Fruit fly (Drosophila melanogaster) whole organism, embryonic: ENCODE results near the gene Cand1.

Experiments used
- Adf1 ChIP-seq: fragments of 200-800 bp; sonication (Bioruptor generic); IDR thresholded peaks from 2 replicates; pipeline ENCODE4 v1.3.6; 2022; ENCODE audit warnings: missing biosample characterization, missing genetic modification characterization
- Aef1 ChIP-seq: fragments of 200-800 bp; sonication (Bioruptor generic); IDR thresholded peaks from 3 replicates; pipeline ENCODE4 v1.3.6; 2022; ENCODE audit warnings: missing biosample characterization, missing genetic modification characterization
- BtbVII ChIP-seq: fragments of 200-800 bp; sonication (Bioruptor generic); optimal IDR thresholded peaks from 3 replicates; lab custom pipeline; 2017; ENCODE audit warnings: missing biosample characterization, mild to moderate bottlenecking, missing genetic modification characterization
- C15 ChIP-seq: fragments of 200-800 bp; sonication (Bioruptor generic); IDR thresholded peaks from 3 replicates; pipeline ENCODE4 v1.3.6; 2022; ENCODE audit warnings: missing biosample characterization, missing genetic modification characterization
- CG10267 ChIP-seq: fragments of 200-800 bp; sonication (Bioruptor generic); optimal IDR thresholded peaks from 2 replicates; lab custom pipeline; 2018; ENCODE audit warnings: missing biosample characterization, mild to moderate bottlenecking, missing genetic modification characterization, moderate library complexity
- CG10979 ChIP-seq: fragments of 200-800 bp; sonication (Bioruptor generic); optimal IDR thresholded peaks from 2 replicates; lab custom pipeline; 2018; ENCODE audit warnings: missing biosample characterization, mild to moderate bottlenecking, missing genetic modification characterization, moderate library complexity
- CG1233 ChIP-seq: fragments of 200-800 bp; sonication (Bioruptor generic); optimal IDR thresholded peaks from 4 replicates; lab custom pipeline; 2018; ENCODE audit warnings: missing biosample characterization, mild to moderate bottlenecking, missing genetic modification characterization
- CG12744 ChIP-seq: fragments of 200-800 bp; sonication (Bioruptor generic); optimal IDR thresholded peaks from 2 replicates; lab custom pipeline; 2016; ENCODE audit warnings: missing biosample characterization, missing genetic modification characterization
- CG13296 ChIP-seq: fragments of 200-800 bp; sonication (Bioruptor generic); optimal IDR thresholded peaks from 3 replicates; lab custom pipeline; 2018; ENCODE audit warnings: missing biosample characterization, mild to moderate bottlenecking, missing genetic modification characterization
- CG14860 ChIP-seq: fragments of 200-800 bp; sonication (Bioruptor generic); IDR thresholded peaks from 3 replicates; pipeline ENCODE4 v1.3.6; 2022; ENCODE audit warnings: missing biosample characterization, missing genetic modification characterization; ENCODE audit not compliant: partially characterized antibody
- CG15011 ChIP-seq: fragments of 200-800 bp; sonication (Bioruptor generic); optimal IDR thresholded peaks from 3 replicates; lab custom pipeline; 2018; ENCODE audit warnings: missing biosample characterization, mild to moderate bottlenecking, missing genetic modification characterization
- CG15479 ChIP-seq: fragments of 200-800 bp; sonication (Bioruptor generic); optimal IDR thresholded peaks from 3 replicates; lab custom pipeline; 2019; ENCODE audit warnings: missing biosample characterization, mild to moderate bottlenecking, missing genetic modification characterization, moderate library complexity
- CG15601 ChIP-seq: fragments of 200-800 bp; sonication (Bioruptor generic); optimal IDR thresholded peaks from 3 replicates; lab custom pipeline; 2019; ENCODE audit warnings: missing biosample characterization, mild to moderate bottlenecking, missing genetic modification characterization, moderate library complexity
- CG17829 ChIP-seq: fragments of 200-800 bp; optimal IDR thresholded peaks from 2 replicates; lab custom pipeline; 2019; ENCODE audit warnings: missing biosample characterization, mild to moderate bottlenecking, missing genetic modification characterization, moderate library complexity
- CG30431 ChIP-seq: fragments of 200-800 bp; sonication (Bioruptor generic); optimal IDR thresholded peaks from 2 replicates; lab custom pipeline; 2017; ENCODE audit warnings: missing biosample characterization, missing genetic modification characterization
- CG3163 ChIP-seq: fragments of 200-800 bp; sonication (Bioruptor generic); optimal IDR thresholded peaks from 3 replicates; lab custom pipeline; 2016; ENCODE audit warnings: missing biosample characterization, missing genetic modification characterization
- CG6254 ChIP-seq: fragments of 200-800 bp; sonication (Bioruptor generic); optimal IDR thresholded peaks from 3 replicates; lab custom pipeline; 2017; ENCODE audit warnings: mild to moderate bottlenecking, missing biosample characterization, missing genetic modification reagents, missing genetic modification characterization
- CG7963 ChIP-seq: fragments of 200-800 bp; sonication (Bioruptor generic); IDR thresholded peaks from 3 replicates; pipeline ENCODE4 v1.3.6; 2022; ENCODE audit warnings: missing biosample characterization, missing genetic modification characterization; ENCODE audit not compliant: partially characterized antibody
- CG9727 ChIP-seq: fragments of 200-800 bp; sonication (Bioruptor generic); optimal IDR thresholded peaks from 3 replicates; lab custom pipeline; 2017; ENCODE audit warnings: missing biosample characterization, mild to moderate bottlenecking, missing genetic modification characterization
- Drgx ChIP-seq: fragments of 200-800 bp; sonication (Bioruptor generic); IDR thresholded peaks from 2 replicates; pipeline ENCODE4 v1.3.6; 2022; ENCODE audit warnings: missing biosample characterization, missing genetic modification characterization
- H2.0 ChIP-seq: fragments of 200-800 bp; sonication (Bioruptor generic); IDR thresholded peaks from 2 replicates; pipeline ENCODE4 v1.3.6; 2022; ENCODE audit warnings: missing biosample characterization, missing genetic modification characterization
- Hr39 ChIP-seq: fragments of >200 bp; optimal IDR thresholded peaks from 2 replicates; lab custom pipeline; 2017
- Hr78 ChIP-seq, 2 experiments: fragments of 200-800 bp in 1 of 2; fragments of >200 bp in 1 of 2; sonication (Bioruptor generic) in 1 of 2; optimal IDR thresholded peaks; 2 replicates each; lab custom pipeline; 2017 to 2019; ENCODE audit warnings: missing biosample characterization in 2 of 2, missing genetic modification characterization in 2 of 2, mild to moderate bottlenecking in 1 of 2, moderate library complexity in 1 of 2
- MTF-1 ChIP-seq: fragments of 200-800 bp; sonication (Bioruptor generic); optimal IDR thresholded peaks from 2 replicates; lab custom pipeline; 2018; ENCODE audit warnings: missing biosample characterization, mild to moderate bottlenecking, missing genetic modification characterization, borderline replicate concordance
- NC2α ChIP-seq: fragments of 200-800 bp; sonication (Bioruptor generic); optimal IDR thresholded peaks from 2 replicates; lab custom pipeline; 2016; ENCODE audit warnings: missing biosample characterization, missing genetic modification characterization
- Neu2 ChIP-seq: fragments of 200-800 bp; sonication (Bioruptor generic); optimal IDR thresholded peaks from 3 replicates; lab custom pipeline; 2016; ENCODE audit warnings: missing biosample characterization, missing genetic modification characterization, borderline replicate concordance
- Oaz ChIP-seq: fragments of 200-800 bp; sonication (Bioruptor generic); IDR thresholded peaks from 2 replicates; pipeline ENCODE4 v1.3.6; 2022; ENCODE audit warnings: missing biosample characterization, missing genetic modification characterization
- PHDP ChIP-seq: fragments of 200-800 bp; sonication (Bioruptor generic); optimal IDR thresholded peaks from 3 replicates; lab custom pipeline; 2018; ENCODE audit warnings: missing biosample characterization, mild to moderate bottlenecking, missing genetic modification characterization, moderate library complexity
- Poxn ChIP-seq: fragments of 200-800 bp; sonication (Bioruptor generic); IDR thresholded peaks from 2 replicates; pipeline ENCODE4 v1.3.6; 2022; ENCODE audit warnings: missing biosample characterization, missing genetic modification characterization
- Rx ChIP-seq: fragments of 200-800 bp; sonication (Bioruptor generic); IDR thresholded peaks from 2 replicates; pipeline ENCODE4 v1.3.6; 2022; ENCODE audit warnings: missing biosample characterization, missing genetic modification characterization
- Sry-δ ChIP-seq: fragments of 200-800 bp; sonication (Bioruptor generic); optimal IDR thresholded peaks from 2 replicates; lab custom pipeline; 2016; ENCODE audit warnings: missing biosample characterization, missing genetic modification characterization
- Xbp1 ChIP-seq: fragments of 200-800 bp; sonication (Bioruptor generic); optimal IDR thresholded peaks from 3 replicates; lab custom pipeline; 2016; ENCODE audit warnings: missing biosample characterization, mild to moderate bottlenecking, missing genetic modification characterization
- ab ChIP-seq: fragments of 200-800 bp; sonication (Bioruptor generic); optimal IDR thresholded peaks from 2 replicates; lab custom pipeline; 2016; ENCODE audit warnings: missing biosample characterization, missing genetic modification characterization
- abd-A ChIP-seq: fragments of 200-800 bp; sonication (Bioruptor generic); optimal IDR thresholded peaks from 3 replicates; lab custom pipeline; 2019; ENCODE audit warnings: missing biosample characterization, mild to moderate bottlenecking, missing genetic modification characterization, moderate library complexity
- ap ChIP-seq: fragments of 200-800 bp; sonication (Bioruptor generic); IDR thresholded peaks from 2 replicates; pipeline ENCODE4 v1.3.6; 2022; ENCODE audit warnings: missing biosample characterization, missing genetic modification characterization
- bbx ChIP-seq: fragments of 200-800 bp; sonication (Bioruptor generic); IDR thresholded peaks from 2 replicates; pipeline ENCODE4 v1.3.6; 2022; ENCODE audit warnings: missing biosample characterization, missing genetic modification characterization; ENCODE audit not compliant: partially characterized antibody
- caup ChIP-seq: fragments of 200-800 bp; sonication (Bioruptor generic); optimal IDR thresholded peaks from 3 replicates; lab custom pipeline; 2017; ENCODE audit warnings: missing biosample characterization, mild to moderate bottlenecking, missing genetic modification characterization, moderate library complexity; ENCODE audit not compliant: severe bottlenecking
- eyg ChIP-seq: fragments of 200-800 bp; sonication (Bioruptor generic); optimal IDR thresholded peaks from 3 replicates; lab custom pipeline; 2016; ENCODE audit warnings: missing biosample characterization, missing genetic modification characterization
- jumu ChIP-seq: fragments of 200-800 bp; sonication (Bioruptor generic); optimal IDR thresholded peaks from 3 replicates; lab custom pipeline; 2016; ENCODE audit warnings: missing biosample characterization, missing genetic modification characterization
- luna ChIP-seq: fragments of 200-800 bp; sonication (Bioruptor generic); optimal IDR thresholded peaks from 2 replicates; lab custom pipeline; 2016; ENCODE audit warnings: missing biosample characterization, missing genetic modification characterization
- mirr ChIP-seq: fragments of 200-800 bp; sonication (Bioruptor generic); optimal IDR thresholded peaks from 3 replicates; lab custom pipeline; 2018; ENCODE audit warnings: missing biosample characterization, mild to moderate bottlenecking, missing genetic modification characterization
- oc ChIP-seq: fragments of 200-800 bp; sonication (Bioruptor generic); optimal IDR thresholded peaks from 2 replicates; lab custom pipeline; 2018; ENCODE audit warnings: missing biosample characterization, mild to moderate bottlenecking, missing genetic modification characterization, moderate library complexity
- pnt ChIP-seq: fragments of 200-800 bp; sonication (Bioruptor generic); optimal IDR thresholded peaks from 3 replicates; lab custom pipeline; 2016; ENCODE audit warnings: missing biosample characterization, missing genetic modification characterization
- sim ChIP-seq: fragments of 200-800 bp; sonication (Bioruptor generic); IDR thresholded peaks from 2 replicates; pipeline ENCODE4 v1.3.6; 2022; ENCODE audit warnings: missing biosample characterization, missing genetic modification characterization
- twi ChIP-seq: fragments of 200-800 bp; optimal IDR thresholded peaks from 2 replicates; lab custom pipeline; 2019; ENCODE audit warnings: missing biosample characterization, mild to moderate bottlenecking, missing genetic modification characterization, moderate library complexity
- usp ChIP-seq: fragments of >200 bp; optimal IDR thresholded peaks from 2 replicates; lab custom pipeline; 2017; ENCODE audit warnings: missing biosample characterization, missing genetic modification characterization
- vnd ChIP-seq: fragments of 200-800 bp; sonication (Bioruptor generic); IDR thresholded peaks from 3 replicates; pipeline ENCODE4 v1.3.6; 2022; ENCODE audit warnings: missing biosample characterization, missing genetic modification characterization; ENCODE audit not compliant: partially characterized antibody
- zf30C ChIP-seq: fragments of 200-800 bp; sonication (Bioruptor generic); optimal IDR thresholded peaks from 3 replicates; lab custom pipeline; 2018; ENCODE audit warnings: missing biosample characterization, mild to moderate bottlenecking, missing genetic modification characterization

Gene Cand1

DNA sequence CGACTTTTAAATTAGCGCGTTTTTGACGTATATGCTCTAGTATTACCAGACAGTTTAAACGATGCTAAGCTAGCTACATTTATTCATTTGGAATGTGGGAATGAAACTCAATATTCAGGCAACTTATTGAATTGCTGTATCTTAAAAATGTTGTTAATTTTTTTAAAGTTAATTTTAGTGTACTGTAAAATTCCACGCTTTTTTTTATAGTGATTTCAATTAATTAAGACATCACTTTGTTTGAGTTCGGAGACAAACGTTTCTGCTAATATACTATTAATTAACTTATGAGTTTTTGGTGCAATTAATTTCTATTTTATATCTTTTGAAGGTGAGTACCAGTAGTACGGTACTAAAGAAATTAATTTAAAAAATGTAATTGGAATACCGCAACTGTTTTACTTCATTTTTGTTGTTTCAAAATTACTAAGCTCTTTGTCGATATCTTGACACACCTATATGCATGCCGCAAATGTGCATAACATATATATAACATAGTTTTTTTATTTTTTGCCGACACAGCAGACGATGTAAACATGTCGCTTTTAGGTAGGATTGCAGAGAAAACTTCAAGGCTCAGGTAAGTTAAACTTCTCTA is 23.8 kb upstream of the Cand1 start, which contains the start of the genes Cdk1 and mRpS7 (continued):
- TF ChIP-seq CG15479 (GFP tag; lab: Kevin White, UChicago) (no peak), ab (GFP tag; lab: Kevin White, UChicago) (no peak), luna (GFP tag; lab: Kevin White, UChicago) (no peak), NC2α (GFP tag; lab: Kevin White, UChicago) (no peak), CG6254 (peak; percentile 38), MTF-1 (GFP tag; lab: Kevin White, UChicago) (no peak), CG10979 (tag; lab: Kevin White, UChicago) (peak; percentile 70), Hr78 (GFP tag; optimal IDR thresholded peaks at IDR 0.05; lab: Kevin White, UChicago) (no peak), CG1233 (GFP tag; lab: Kevin White, UChicago) (peak; percentile 66), CG17829 (tag; lab: Kevin White, UChicago) (peak; percentile 70), PHDP (peak; percentile 81)

DNA sequence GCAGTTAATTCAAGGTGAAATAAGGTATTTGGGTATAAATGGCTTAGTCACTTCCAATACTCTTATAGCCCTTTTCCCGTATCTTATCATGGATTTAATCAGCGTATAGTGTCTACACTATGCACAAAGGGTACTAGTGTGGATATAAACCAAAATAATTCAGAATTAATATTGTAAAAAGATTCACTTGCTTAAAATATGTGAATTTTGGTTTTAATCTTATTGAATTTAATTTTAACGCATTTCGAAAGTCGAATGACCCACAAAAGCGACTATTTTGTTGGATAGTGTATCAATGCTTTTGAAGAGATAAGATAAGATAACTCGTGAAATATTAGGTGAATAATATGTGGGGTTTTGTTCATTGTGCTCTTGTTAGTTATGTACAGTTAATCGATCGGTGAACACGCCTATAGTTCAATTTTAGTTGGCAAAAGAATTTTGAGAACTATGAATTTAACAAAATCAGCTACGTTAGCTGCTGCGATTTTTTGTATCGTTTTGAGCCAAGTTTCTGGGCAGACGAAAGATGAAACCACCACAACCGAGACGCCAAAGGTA is 19.5 kb upstream of the Cand1 start, which contains the start of gene CG5096:
TSS of gene CG5096 (plus strand) at position 374 of the 561 bp plus-strand sequence.
- TF ChIP-seq H2.0 = peak; percentile 79
- TF ChIP-seq zf30C (GFP tag; lab: Kevin White, UChicago) = no peak
- TF ChIP-seq Adf1 = peak; percentile 76
- peak; percentile 52; the same call in 1 of the 2 replicates for TF ChIP-seq Poxn (GFP tag; lab: Robert Waterston, UW)
- peak; percentile 93 for TF ChIP-seq caup (GFP tag; lab: Kevin White, UChicago)
- no peak for TF ChIP-seq vnd (GFP tag; lab: Robert Waterston, UW)
- TF ChIP-seq Aef1 (GFP tag; lab: Robert Waterston, UW) = peak; percentile 88
- no peak for TF ChIP-seq CG14860
- TF ChIP-seq CG3163 = peak; percentile 46
- no peak for TF ChIP-seq usp (GFP tag; lab: Kevin White, UChicago)
- no peak for TF ChIP-seq Hr39 (lab: Kevin White, UChicago)
- peak; percentile 84 for TF ChIP-seq CG15011
- TF ChIP-seq eyg (GFP tag; lab: Kevin White, UChicago) = peak; percentile 69
- no peak for TF ChIP-seq CG7963 (GFP tag; lab: Robert Waterston, UW)
- TF ChIP-seq Drgx = peak; percentile 45; the same call in 1 of the 2 replicates
- peak; percentile 91 for TF ChIP-seq mirr (GFP tag; lab: Kevin White, UChicago)
- TF ChIP-seq sim (GFP tag; lab: Robert Waterston, UW) = peak; percentile 70; the same call in 1 of the 2 replicates
- TF ChIP-seq CG10267 = peak; percentile 80
- TF ChIP-seq CG15601 (tag; lab: Kevin White, UChicago) = peak; percentile 83
- TF ChIP-seq pnt (GFP tag; lab: Kevin White, UChicago) = peak; percentile 71
- TF ChIP-seq bbx (GFP tag; lab: Robert Waterston, UW) = no peak
- no peak for TF ChIP-seq Rx (GFP tag; lab: Robert Waterston, UW)
- TF ChIP-seq jumu (GFP tag; lab: Kevin White, UChicago) = peak; percentile 53
- TF ChIP-seq CG9727 (GFP tag; lab: Kevin White, UChicago) = peak; percentile 79
- peak; percentile 90 for TF ChIP-seq BtbVII (GFP tag; lab: Kevin White, UChicago)
- peak; percentile 72; the same call in 1 of the 3 replicates for TF ChIP-seq C15 (GFP tag; lab: Robert Waterston, UW)
- peak; percentile 85 for TF ChIP-seq Oaz (GFP tag; lab: Robert Waterston, UW)
- TF ChIP-seq twi = peak; percentile 73
- peak; percentile 38 for TF ChIP-seq Sry-δ (GFP tag; lab: Kevin White, UChicago)
- no peak for TF ChIP-seq abd-A
- TF ChIP-seq CG30431 (GFP tag; lab: Kevin White, UChicago) = peak; percentile 52
- no peak for TF ChIP-seq Neu2 (GFP tag; lab: Kevin White, UChicago)
- peak; percentile 84 for TF ChIP-seq ap
- TF ChIP-seq Xbp1 (GFP tag; lab: Kevin White, UChicago) = peak; percentile 78
- TF ChIP-seq CG12744 (GFP tag; lab: Kevin White, UChicago) = peak; percentile 82
- TF ChIP-seq CG13296 = peak; percentile 94
- TF ChIP-seq oc (tag; lab: Kevin White, UChicago) = no peak
